Fruit fly (Drosophila melanogaster): Measurements from ENCODE around the gene spri.

DNA sequence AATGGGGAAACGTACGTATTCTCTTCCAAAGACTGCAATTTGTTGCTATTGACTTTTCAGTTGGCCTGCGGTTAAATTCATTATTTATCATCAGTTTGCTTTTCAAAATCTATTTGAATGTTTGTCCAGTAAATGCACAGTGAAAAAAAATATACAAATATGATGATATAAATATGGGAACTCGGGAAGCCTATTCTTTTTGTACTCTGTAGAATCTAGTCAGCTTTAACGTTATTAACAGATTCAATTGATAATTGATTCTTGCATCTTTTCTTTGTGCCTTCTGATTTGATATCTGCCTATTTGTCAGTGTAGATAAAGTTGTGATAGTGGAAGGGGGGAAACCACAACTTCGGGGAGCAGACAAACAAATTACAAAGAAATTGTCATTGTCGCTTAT, 41.9 kb downstream of the spri start:
- TF ChIP-seq h (optimal IDR thresholded peaks at IDR 0.05) (no peak), Blimp-1 (GFP tag; optimal IDR thresholded peaks at IDR 0.05) (peak; percentile 74), CG17829 (tag; optimal IDR thresholded peaks at IDR 0.05) (peak; percentile 72), Rx (GFP tag; IDR thresholded peaks at IDR 0.05) (peak; percentile 55), Ets65A (GFP tag) (peak; percentile 12), ato (GFP tag; IDR thresholded peaks at IDR 0.05; ENCODE audit: partially characterized antibody) (no peak), CG2712 (tag; optimal IDR thresholded peaks at IDR 0.05) (peak; percentile 79), E2f2 (GFP tag; IDR thresholded peaks at IDR 0.05) (peak; percentile 32; the same call in 1 of the 2 replicates), tx (GFP tag; optimal IDR thresholded peaks at IDR 0.05) (peak; percentile 3), H15 (GFP tag; IDR thresholded peaks at IDR 0.05) (peak; percentile 47; the same call in 1 of the 3 replicates), cad (GFP tag; optimal IDR thresholded peaks at IDR 0.05) (no peak), sima (GFP tag; optimal IDR thresholded peaks at IDR 0.05) (no peak), CG42726 (GFP tag; IDR thresholded peaks at IDR 0.05; ENCODE audit: partially characterized antibody) (no peak)

Data from whole organism, embryonic.